Worm (Caenorhabditis elegans): ENCODE measurements around the gene srh-185.

DNA sequence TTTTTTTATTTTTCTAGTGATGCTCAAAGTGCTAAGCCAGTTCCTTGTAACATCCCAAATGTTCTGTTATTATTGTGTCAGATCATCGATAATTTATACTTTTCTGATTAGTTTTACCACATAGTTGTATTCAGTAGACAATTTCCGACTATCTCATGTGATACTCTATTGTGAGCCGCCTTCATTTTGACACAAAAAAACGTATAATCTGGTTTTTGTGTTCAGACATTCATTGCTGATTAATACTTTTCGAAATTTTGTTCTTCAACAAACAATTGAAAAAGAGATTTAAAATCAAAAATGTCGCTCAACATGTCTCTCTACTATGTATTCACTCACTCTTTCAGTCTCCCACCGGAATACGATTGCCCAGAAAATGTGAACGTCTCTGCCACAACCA lies 15.4 kb downstream of the srh-185 start, which contains the start of gene srt-7:
- TF ChIP-seq ama-1 (optimal IDR thresholded peaks at IDR 0.05) = no peak
- TF ChIP-seq nhr-129 (tag; optimal IDR thresholded peaks at IDR 0.05) = no peak
- TF ChIP-seq lin-39 (tag; optimal IDR thresholded peaks at IDR 0.05) = no peak
- TF ChIP-seq aly-2 (tag; optimal IDR thresholded peaks at IDR 0.05) = no peak
- no peak for TF ChIP-seq dmd-4 (tag; optimal IDR thresholded peaks at IDR 0.05)

Data from whole organism, L2 larva.